Fruit fly (Drosophila melanogaster): ENCODE data around the gene CG6978.

CG6978 gene

DNA sequence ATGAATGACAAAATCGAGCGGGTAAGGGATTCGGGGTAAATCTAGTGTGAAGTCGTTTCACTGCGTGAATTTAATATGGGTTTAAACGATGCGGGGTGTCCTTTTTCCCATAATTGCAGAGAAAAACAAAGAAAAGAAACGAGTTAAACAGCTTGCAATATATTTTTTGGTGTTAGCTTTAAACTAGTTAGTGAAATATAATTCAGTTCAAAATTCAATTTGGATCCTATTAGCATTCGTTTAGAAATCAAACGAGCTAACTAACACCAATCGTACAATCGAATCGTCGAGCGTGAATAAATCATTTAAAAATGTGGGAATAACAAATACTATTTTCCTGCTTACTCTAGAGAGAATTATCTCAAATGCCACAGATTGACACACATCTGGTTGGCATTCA is at the start of gene CG6978:
Gene CG6978 (plus strand): TSS at position 301 of the 400 bp plus-strand sequence.
- no peak for TF ChIP-seq CG4318 (GFP tag; optimal IDR thresholded peaks at IDR 0.05)

DNA sequence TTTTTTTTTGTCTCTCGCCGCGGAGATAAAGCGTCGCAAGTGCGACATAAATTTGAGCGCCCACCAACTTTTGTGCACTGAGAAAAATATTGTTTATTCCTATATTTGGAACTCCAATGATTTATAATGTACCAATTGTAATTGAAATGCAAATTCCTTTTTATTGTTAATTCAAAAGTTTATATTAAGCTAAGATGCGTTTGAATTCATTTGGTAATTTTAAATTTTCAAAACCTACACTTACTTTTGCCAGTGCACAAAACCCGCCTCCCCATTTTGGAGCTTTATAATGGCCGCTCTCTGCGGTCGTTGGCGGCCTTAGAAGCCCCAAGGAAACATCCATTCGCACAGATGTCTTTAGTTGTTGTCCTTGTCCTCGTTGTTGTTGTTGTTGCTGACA is 21.6 kb upstream of the CG6978 start:
- TF ChIP-seq Met (GFP tag; optimal IDR thresholded peaks at IDR 0.05) (peak; percentile 0), Eip78C (GFP tag) (peak; percentile 54), CG8119 (GFP tag; IDR thresholded peaks at IDR 0.05) (0 out of 3 replicates have a peak, but pooled peaks have one; percentile 24), CG15336 (GFP tag; IDR thresholded peaks at IDR 0.05) (no peak), CG6163 (GFP tag; IDR thresholded peaks at IDR 0.05) (0 out of 3 replicates have a peak, but pooled peaks have one; percentile 22), CG3919 (GFP tag; optimal IDR thresholded peaks at IDR 0.05) (peak; percentile 5), svp (GFP tag) (peak; percentile 63), eg (GFP tag; IDR thresholded peaks at IDR 0.05) (0 out of 3 replicates have a peak, but pooled peaks have one; percentile 36), Sox102F (GFP tag; optimal IDR thresholded peaks at IDR 0.05) (no peak), CG32006 (GFP tag; optimal IDR thresholded peaks at IDR 0.05) (peak; percentile 39), vri (GFP tag; optimal IDR thresholded peaks at IDR 0.05) (no peak)

DNA sequence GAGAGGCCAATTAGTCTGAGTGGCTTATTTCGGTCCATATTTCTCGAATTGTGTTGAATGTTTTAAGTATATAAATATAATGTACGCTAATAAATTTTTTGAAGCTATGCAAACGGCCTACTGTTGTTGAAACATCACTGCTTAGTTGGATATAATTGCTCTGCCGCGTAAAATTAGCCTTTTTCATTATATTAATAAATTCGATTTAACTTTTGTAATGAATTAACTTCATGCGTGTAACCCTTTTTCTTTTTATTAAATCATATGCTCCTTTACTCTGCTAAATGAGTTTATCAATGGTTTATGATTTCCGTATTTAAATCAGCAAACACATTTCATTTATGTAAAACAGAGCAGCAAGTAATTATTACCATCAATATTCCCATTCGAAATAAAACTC is 13.8 kb upstream of the CG6978 start, which contains the start of gene CG15472:
Gene CG15472 (minus strand): TSS at position 101 of the 400 bp plus-strand sequence.
- TF ChIP-seq Met (GFP tag; optimal IDR thresholded peaks at IDR 0.05) = no peak
- no peak for TF ChIP-seq CG6276 (GFP tag; optimal IDR thresholded peaks at IDR 0.05)

DNA sequence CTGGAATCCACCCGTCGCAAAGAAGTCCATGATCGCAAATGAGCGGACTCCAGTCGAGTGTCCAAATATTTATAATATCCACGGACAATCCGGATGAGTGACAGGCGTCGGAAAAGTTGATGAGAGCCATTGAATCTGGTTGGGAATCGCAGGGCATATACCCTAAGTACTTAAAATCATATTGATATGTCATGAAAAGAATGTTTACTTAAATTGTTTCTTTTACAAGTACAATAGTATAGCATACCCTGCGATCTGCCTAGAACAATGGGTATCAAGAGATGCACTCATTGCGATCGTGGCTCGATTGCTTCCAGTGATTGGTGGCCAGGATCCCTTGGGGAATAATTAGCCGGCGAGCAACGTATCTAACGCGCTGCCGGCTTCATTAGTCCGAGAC is 12.4 kb upstream of the CG6978 start, which contains the start of gene Klf15:
Gene Klf15 (minus strand): TSS at position 101 of the 400 bp plus-strand sequence.
- no peak for TF ChIP-seq CG11902 (GFP tag; optimal IDR thresholded peaks at IDR 0.05)
- TF ChIP-seq pdm3 (GFP tag; optimal IDR thresholded peaks at IDR 0.05) = no peak
- no peak for TF ChIP-seq CG10669 (GFP tag; optimal IDR thresholded peaks at IDR 0.05)
- no peak for TF ChIP-seq Sox15 (GFP tag; optimal IDR thresholded peaks at IDR 0.05)
- TF ChIP-seq CG6163 (GFP tag; IDR thresholded peaks at IDR 0.05) = no peak
- no peak for TF ChIP-seq OdsH (GFP tag; optimal IDR thresholded peaks at IDR 0.05)
- no peak for TF ChIP-seq CG34406 (GFP tag; optimal IDR thresholded peaks at IDR 0.05)
- no peak for TF ChIP-seq Ets96B (tag; optimal IDR thresholded peaks at IDR 0.05)
- no peak for TF ChIP-seq CG6276 (GFP tag; optimal IDR thresholded peaks at IDR 0.05)

DNA sequence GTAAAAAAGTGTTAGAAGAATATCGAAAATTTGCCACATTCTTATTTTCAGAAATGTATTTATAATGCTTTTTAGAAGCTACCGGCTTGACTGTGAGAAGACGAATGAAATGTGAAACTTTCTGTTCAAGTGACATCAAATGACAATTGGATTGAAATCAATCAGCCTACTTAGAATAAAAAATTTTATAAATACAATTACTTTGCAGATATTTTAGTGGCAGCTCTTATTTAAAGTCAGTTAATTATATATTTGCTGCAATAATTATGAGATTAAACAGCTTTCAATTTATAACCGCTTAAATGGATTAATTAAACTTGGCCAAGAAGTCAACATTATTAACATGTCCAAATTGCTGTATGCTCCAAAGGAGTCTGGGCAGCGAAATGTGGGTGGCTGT is 6.6 kb upstream of the CG6978 start, which contains the start of gene CG2871:
Gene CG2871 (minus strand): TSS at position 101 of the 400 bp plus-strand sequence.
- no peak for TF ChIP-seq CG10631 (GFP tag; optimal IDR thresholded peaks at IDR 0.05)
- no peak for TF ChIP-seq cyc (GFP tag; optimal IDR thresholded peaks at IDR 0.05)
- no peak for TF ChIP-seq CG11762 (GFP tag; optimal IDR thresholded peaks at IDR 0.05; ENCODE audit: insufficient read depth)
- TF ChIP-seq Sox14 (GFP tag; optimal IDR thresholded peaks at IDR 0.05) = no peak
- TF ChIP-seq Ets96B (tag; optimal IDR thresholded peaks at IDR 0.05) = no peak
- no peak for TF ChIP-seq Sox102F (GFP tag; optimal IDR thresholded peaks at IDR 0.05)
- TF ChIP-seq CG32006 (GFP tag; optimal IDR thresholded peaks at IDR 0.05) = no peak
- TF ChIP-seq vri (GFP tag; optimal IDR thresholded peaks at IDR 0.05) = no peak
- TF ChIP-seq CG8119 (GFP tag; IDR thresholded peaks at IDR 0.05) = no peak
- TF ChIP-seq CG8632 (GFP tag; optimal IDR thresholded peaks at IDR 0.05) = no peak
- TF ChIP-seq CG1621 (tag; optimal IDR thresholded peaks at IDR 0.05) = no peak
- no peak for TF ChIP-seq CG15336 (GFP tag; IDR thresholded peaks at IDR 0.05)
- TF ChIP-seq Hr38 (GFP tag; optimal IDR thresholded peaks at IDR 0.05) = no peak
- no peak for TF ChIP-seq Gug (GFP tag; IDR thresholded peaks at IDR 0.05)

DNA sequence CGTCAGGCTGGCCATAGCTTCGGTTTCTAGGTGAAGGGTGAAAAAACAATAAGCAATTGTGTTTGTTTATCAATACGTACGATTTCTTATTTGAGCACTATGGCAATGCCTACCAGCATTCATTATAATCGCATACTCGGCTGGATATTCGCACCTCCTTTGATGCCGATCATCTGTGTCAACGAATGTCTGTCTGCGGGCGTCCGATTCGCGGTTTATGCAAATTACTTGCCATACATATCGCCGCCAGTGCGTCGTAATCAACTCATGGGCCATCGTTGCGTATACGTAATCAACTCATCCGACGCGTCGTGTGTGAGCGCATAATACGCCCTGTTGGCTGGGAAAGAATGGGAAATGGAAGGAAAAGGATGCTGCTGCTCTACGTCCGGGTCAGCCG is 1.2 kb upstream of the CG6978 start, which contains the start of gene CG15471:
Gene CG15471 (minus strand): TSS at position 101 of the 400 bp plus-strand sequence.
- no peak for TF ChIP-seq pdm3 (GFP tag; optimal IDR thresholded peaks at IDR 0.05)
- TF ChIP-seq esn (GFP tag; optimal IDR thresholded peaks at IDR 0.05) = no peak
- no peak for TF ChIP-seq topi (GFP tag; optimal IDR thresholded peaks at IDR 0.05)
- no peak for TF ChIP-seq ss (GFP tag; optimal IDR thresholded peaks at IDR 0.05)
- no peak for TF ChIP-seq CG8632 (GFP tag; optimal IDR thresholded peaks at IDR 0.05)
